Worm (Caenorhabditis elegans): ENCODE measurements around the gene clec-160.

ce11 chrIII:8289181-8289580, 13.4 kb upstream of the clec-160 start:
- TF ChIP-seq ceh-16 (tag; optimal IDR thresholded peaks at IDR 0.05) = no peak
- no peak for TF ChIP-seq unc-39 (tag; optimal IDR thresholded peaks at IDR 0.05)
- TF ChIP-seq pqm-1 (tag; optimal IDR thresholded peaks at IDR 0.05) = no peak
- no peak for TF ChIP-seq mdl-1 (tag; optimal IDR thresholded peaks at IDR 0.05)
- TF ChIP-seq unc-62 (GFP tag; optimal IDR thresholded peaks at IDR 0.05) = no peak
- no peak for TF ChIP-seq fos-1 (tag; optimal IDR thresholded peaks at IDR 0.05)
